Worm (Caenorhabditis elegans): ENCODE results near the gene srw-130.

DNA sequence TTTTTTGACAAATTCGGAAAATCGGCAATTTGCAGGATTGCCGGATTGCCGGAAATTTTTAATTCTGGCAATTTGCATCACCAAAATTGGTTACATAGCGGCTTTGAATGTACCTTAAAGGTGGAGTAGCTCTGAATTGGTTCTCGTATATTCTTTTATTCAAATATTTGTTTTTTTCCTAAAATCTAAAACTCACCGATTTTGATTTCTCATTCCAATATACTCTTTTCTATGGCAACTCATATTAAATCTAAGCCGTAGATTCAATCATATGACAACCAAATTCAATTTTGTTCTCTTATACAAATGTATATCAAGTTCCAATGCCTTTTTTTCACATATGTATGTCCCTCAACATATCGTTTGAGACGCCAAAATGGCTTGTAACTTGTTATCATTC, 855 bp upstream of the srw-130 start, which contains the start of gene sri-21:
- TF ChIP-seq snpc-4 (tag; optimal IDR thresholded peaks at IDR 0.05) = no peak
- TF ChIP-seq ceh-43 (GFP tag; optimal IDR thresholded peaks at IDR 0.05) = no peak
- TF ChIP-seq flh-1 (GFP tag; optimal IDR thresholded peaks at IDR 0.05) = no peak
- no peak for TF ChIP-seq nhr-237 (tag; optimal IDR thresholded peaks at IDR 0.05)
- TF ChIP-seq ztf-11 (tag; optimal IDR thresholded peaks at IDR 0.05) = no peak
